Worm (Caenorhabditis elegans) whole organism, L2 larva: ENCODE data around the gene seu-1.

Experiments
- C34F6.9 ChIP-seq: fragments of 150-350 bp; optimal IDR thresholded peaks from 2 replicates; lab custom pipeline; 2014; ENCODE audit warnings: missing biosample characterization, missing genetic modification characterization
- F13H6.1 ChIP-seq: sonication (generic microtip); optimal IDR thresholded peaks from 2 replicates; lab custom pipeline; 2016; ENCODE audit warnings: missing genetic modification characterization, missing compliant biosample characterization
- R02D3.7 ChIP-seq: fragments of 150-350 bp; optimal IDR thresholded peaks from 2 replicates; lab custom pipeline; 2014; ENCODE audit warnings: missing biosample characterization, missing genetic modification characterization
- Y55F3AM.14 ChIP-seq: fragments of 200-800 bp; sonication (Bioruptor generic); optimal IDR thresholded peaks from 2 replicates; lab custom pipeline; 2018; ENCODE audit warnings: mild to moderate bottlenecking, missing genetic modification characterization, missing compliant biosample characterization
- ZK546.5 ChIP-seq: sonication (generic microtip); optimal IDR thresholded peaks from 2 replicates; lab custom pipeline; 2017; ENCODE audit warnings: missing biosample characterization, missing genetic modification characterization
- aly-2 ChIP-seq: fragments of 150-350 bp; optimal IDR thresholded peaks from 2 replicates; lab custom pipeline; 2014; ENCODE audit warnings: missing biosample characterization, missing genetic modification characterization
- ama-1 ChIP-seq: fragments of 150-350 bp; optimal IDR thresholded peaks from 2 replicates; lab custom pipeline; 2018; ENCODE audit warnings: inconsistent platforms
- blmp-1 ChIP-seq: sonication (generic microtip); optimal IDR thresholded peaks from 2 replicates; lab custom pipeline; 2017; ENCODE audit warnings: missing genetic modification characterization, mild to moderate bottlenecking, missing compliant biosample characterization, antibody characterized with exemption, moderate library complexity; ENCODE audit not compliant: insufficient read depth
- crh-2 ChIP-seq: sonication (generic microtip); optimal IDR thresholded peaks from 2 replicates; lab custom pipeline; 2017; ENCODE audit warnings: missing biosample characterization, missing genetic modification characterization
- dmd-4 ChIP-seq: sonication (generic microtip); optimal IDR thresholded peaks from 2 replicates; lab custom pipeline; 2017; ENCODE audit warnings: missing biosample characterization, missing genetic modification characterization
- egl-27 ChIP-seq: sonication (generic microtip); optimal IDR thresholded peaks from 3 replicates; lab custom pipeline; 2017; ENCODE audit warnings: missing biosample characterization, missing genetic modification reagents, missing genetic modification characterization
- elt-1 ChIP-seq: fragments of 150-350 bp; optimal IDR thresholded peaks from 2 replicates; lab custom pipeline; 2014; ENCODE audit warnings: missing biosample characterization, missing genetic modification characterization
- elt-3 ChIP-seq: sonication (generic microtip); optimal IDR thresholded peaks from 2 replicates; lab custom pipeline; 2017; ENCODE audit warnings: missing biosample characterization, missing genetic modification characterization
- fos-1 ChIP-seq: fragments of 150-350 bp; optimal IDR thresholded peaks from 2 replicates; lab custom pipeline; 2014; ENCODE audit warnings: missing biosample characterization, missing genetic modification characterization
- gmeb-1 ChIP-seq: fragments of 150-350 bp; optimal IDR thresholded peaks from 2 replicates; lab custom pipeline; 2014; ENCODE audit warnings: missing biosample characterization, missing genetic modification characterization
- lin-11 ChIP-seq: fragments of 150-350 bp; sonication (generic microtip); optimal IDR thresholded peaks from 2 replicates; lab custom pipeline; 2014; ENCODE audit warnings: missing biosample characterization, missing genetic modification characterization, inconsistent platforms, mixed read lengths
- lin-13 ChIP-seq: fragments of 150-350 bp; optimal IDR thresholded peaks from 2 replicates; lab custom pipeline; 2014; ENCODE audit warnings: missing biosample characterization, missing genetic modification reagents, missing genetic modification characterization
- lsy-2 ChIP-seq, 2 experiments: fragments of 150-350 bp in 1 of 2; sonication (generic microtip) in 1 of 2; optimal IDR thresholded peaks; 2 replicates each; lab custom pipeline; 2014 to 2017; ENCODE audit warnings: missing biosample characterization in 2 of 2, missing genetic modification characterization in 2 of 2
- mab-5 ChIP-seq: fragments of 150-350 bp; optimal IDR thresholded peaks from 2 replicates; lab custom pipeline; 2014; ENCODE audit warnings: missing biosample characterization, missing genetic modification characterization
- mbf-1 ChIP-seq: sonication (generic microtip); optimal IDR thresholded peaks from 2 replicates; lab custom pipeline; 2017; ENCODE audit warnings: missing biosample characterization, missing genetic modification characterization
- mdl-1 ChIP-seq, 2 experiments: fragments of 150-350 bp in 1 of 2; sonication (generic microtip) in 1 of 2; optimal IDR thresholded peaks; 2 replicates each; lab custom pipeline; 2017; ENCODE audit warnings: missing biosample characterization in 2 of 2, missing genetic modification characterization in 2 of 2
- nhr-12 ChIP-seq: fragments of 150-350 bp; optimal IDR thresholded peaks from 2 replicates; lab custom pipeline; 2014; ENCODE audit warnings: missing biosample characterization, missing genetic modification characterization
- nhr-129 ChIP-seq: fragments of 150-350 bp; optimal IDR thresholded peaks from 2 replicates; lab custom pipeline; 2014; ENCODE audit warnings: missing biosample characterization, missing genetic modification characterization
- nhr-21 ChIP-seq: fragments of 150-350 bp; optimal IDR thresholded peaks from 2 replicates; lab custom pipeline; 2014; ENCODE audit warnings: missing biosample characterization, missing genetic modification characterization
- nhr-25 ChIP-seq: fragments of 150-350 bp; sonication (generic microtip); optimal IDR thresholded peaks from 3 replicates; lab custom pipeline; 2014; ENCODE audit warnings: missing biosample characterization, missing genetic modification characterization
- nhr-6 ChIP-seq: fragments of 150-350 bp; optimal IDR thresholded peaks from 2 replicates; lab custom pipeline; 2014; ENCODE audit warnings: missing biosample characterization, missing genetic modification characterization
- peb-1 ChIP-seq: fragments of 150-350 bp; optimal IDR thresholded peaks from 2 replicates; lab custom pipeline; 2014; ENCODE audit warnings: missing biosample characterization, missing genetic modification characterization
- sma-3 ChIP-seq: sonication (generic microtip); optimal IDR thresholded peaks from 2 replicates; lab custom pipeline; 2016; ENCODE audit warnings: missing genetic modification reagents, missing genetic modification characterization, missing compliant biosample characterization
- sma-9 ChIP-seq, 2 experiments: fragments of 150-350 bp in 1 of 2; sonication (generic microtip) in 1 of 2; optimal IDR thresholded peaks; 2 replicates each; lab custom pipeline; 2014 to 2016; ENCODE audit warnings: missing genetic modification characterization in 2 of 2, mild to moderate bottlenecking in 1 of 2, missing biosample characterization in 1 of 2, missing compliant biosample characterization in 1 of 2, missing genetic modification reagents in 1 of 2, moderate library complexity in 1 of 2
- snpc-4 ChIP-seq: fragments of 150-350 bp; optimal IDR thresholded peaks from 2 replicates; lab custom pipeline; 2014; ENCODE audit warnings: missing biosample characterization, missing genetic modification characterization
- unc-39 ChIP-seq: fragments of 150-350 bp; optimal IDR thresholded peaks from 2 replicates; lab custom pipeline; 2014; ENCODE audit warnings: missing biosample characterization, missing genetic modification characterization
- unc-55 ChIP-seq: fragments of 150-350 bp; sonication (generic microtip); optimal IDR thresholded peaks from 3 replicates; lab custom pipeline; 2014; ENCODE audit warnings: missing biosample characterization, missing genetic modification reagents, missing genetic modification characterization
- unc-62 ChIP-seq: fragments of 150-350 bp; optimal IDR thresholded peaks from 2 replicates; lab custom pipeline; 2014; ENCODE audit warnings: missing biosample characterization, missing genetic modification reagents, missing genetic modification characterization
- zag-1 ChIP-seq: fragments of 150-350 bp; optimal IDR thresholded peaks from 2 replicates; lab custom pipeline; 2014; ENCODE audit warnings: missing biosample characterization, missing genetic modification characterization
- ztf-1 ChIP-seq: fragments of 200-800 bp; sonication (Bioruptor generic); conservative IDR thresholded peaks from 2 replicates; pipeline ENCODE4 v1.3.6; 2022; ENCODE audit warnings: missing genetic modification characterization, missing compliant biosample characterization
- ztf-4 ChIP-seq: fragments of 150-350 bp; optimal IDR thresholded peaks from 2 replicates; lab custom pipeline; 2014; ENCODE audit warnings: missing biosample characterization, missing genetic modification characterization

Gene seu-1

ce11 chrIV:6372267-6372666, 42.8 kb downstream of the seu-1 start:
- TF ChIP-seq sma-9 (GFP tag; optimal IDR thresholded peaks at IDR 0.05; lab: Kevin White, UChicago) (no peak), sma-9 (tag; optimal IDR thresholded peaks at IDR 0.05; lab: Kevin White, UChicago) (no peak), unc-62 (GFP tag; lab: Kevin White, UChicago) (no peak), dmd-4 (tag; lab: Kevin White, UChicago) (no peak), fos-1 (no peak), unc-39 (tag; lab: Kevin White, UChicago) (no peak), lin-13 (GFP tag; lab: Kevin White, UChicago) (no peak)

ce11 chrIV:6372993-6373392, 43.6 kb downstream of the seu-1 start, which contains the start of gene smg-3:
TSS of gene smg-3 (minus strand) at chrIV:6373093.
- TF ChIP-seq blmp-1 (tag; lab: Kevin White, UChicago) (no peak), sma-3 (GFP tag; lab: Kevin White, UChicago) (no peak), ztf-1 (GFP tag; lab: Robert Waterston, UW) (no peak), F13H6.1 (tag; lab: Kevin White, UChicago) (no peak), egl-27 (tag; lab: Kevin White, UChicago) (no peak), zag-1 (tag; lab: Kevin White, UChicago) (no peak), aly-2 (tag; lab: Kevin White, UChicago) (no peak), ztf-4 (tag; lab: Kevin White, UChicago) (no peak), lin-11 (tag; lab: Kevin White, UChicago) (no peak)
- TF ChIP-seq, all 48 proteins: peak for 0

- TF ChIP-seq unc-62 (GFP tag; lab: Kevin White, UChicago): no peak
- TF ChIP-seq peb-1 (tag; lab: Kevin White, UChicago): no peak
- no peak for TF ChIP-seq Y55F3AM.14
- no peak for TF ChIP-seq sma-3 (GFP tag; lab: Kevin White, UChicago)
Measured at ce11 chrIV:6373721-6374120, 44.3 kb downstream of the seu-1 start.

- TF ChIP-seq crh-2: peak; percentile 81
- no peak for TF ChIP-seq elt-1 (tag; lab: Kevin White, UChicago)
- peak; percentile 54 for TF ChIP-seq R02D3.7 (tag; lab: Kevin White, UChicago)
- TF ChIP-seq nhr-6: peak; percentile 27
- peak; percentile 39 for TF ChIP-seq nhr-21 (tag; lab: Kevin White, UChicago)
- TF ChIP-seq sma-3 (GFP tag; lab: Kevin White, UChicago): peak; percentile 71
- peak; percentile 13 for TF ChIP-seq blmp-1 (tag; lab: Kevin White, UChicago)
- peak; percentile 20 for TF ChIP-seq ZK546.5
- peak; percentile 50 for TF ChIP-seq snpc-4
- peak; percentile 66 for TF ChIP-seq nhr-25 (tag; lab: Kevin White, UChicago)
- TF ChIP-seq nhr-12 (tag; lab: Kevin White, UChicago): no peak
- no peak for TF ChIP-seq mdl-1 (tag; optimal IDR thresholded peaks at IDR 0.05; lab: Kevin White, UChicago)
- peak; percentile 86 for TF ChIP-seq gmeb-1
- no peak for TF ChIP-seq unc-62 (GFP tag; lab: Kevin White, UChicago)
- peak; percentile 85 for TF ChIP-seq unc-55 (GFP tag; lab: Kevin White, UChicago)
- peak; percentile 50 for TF ChIP-seq mab-5 (tag; lab: Kevin White, UChicago)
- peak; percentile 64 for TF ChIP-seq sma-9 (GFP tag; optimal IDR thresholded peaks at IDR 0.05; lab: Kevin White, UChicago)
- no peak for TF ChIP-seq sma-9 (tag; optimal IDR thresholded peaks at IDR 0.05; lab: Kevin White, UChicago)
- TF ChIP-seq mbf-1 (tag; lab: Kevin White, UChicago): peak; percentile 4
- TF ChIP-seq nhr-129 (tag; lab: Kevin White, UChicago): peak; percentile 72
- no peak for TF ChIP-seq ama-1
- peak; percentile 41 for TF ChIP-seq F13H6.1 (tag; lab: Kevin White, UChicago)
- peak; percentile 76 to 85 for TF ChIP-seq lsy-2 (tag; optimal IDR thresholded peaks at IDR 0.05; lab: Kevin White, UChicago)
- TF ChIP-seq zag-1 (tag; lab: Kevin White, UChicago): no peak
- no peak for TF ChIP-seq elt-3
- peak; percentile 37 for TF ChIP-seq fos-1
- peak; percentile 83 for TF ChIP-seq C34F6.9 (tag; lab: Kevin White, UChicago)
Measured at ce11 chrIV:6376473-6377115, 47.2 kb downstream of the seu-1 start, which contains the start of the genes hrpf-2 and bli-6. TSS of gene hrpf-2 (minus strand) at chrIV:6376523. TSS of gene bli-6 (plus strand) at chrIV:6377065.
